Worm (Caenorhabditis elegans) whole organism, midembryonic: Measurements from ENCODE around the gene ubc-8.

Experiments used
- T22C8.4 ChIP-seq: fragments of 200-800 bp; sonication (Bioruptor generic); IDR thresholded peaks from 2 replicates; pipeline ENCODE4 v1.3.6; 2022; ENCODE audit warnings: missing genetic modification characterization, missing compliant biosample characterization
- cog-1 ChIP-seq: sonication (generic microtip); optimal IDR thresholded peaks from 2 replicates; lab custom pipeline; 2016; ENCODE audit warnings: missing genetic modification characterization, missing compliant biosample characterization
- flt-1 ChIP-seq: fragments of 200-800 bp; sonication (Bioruptor generic); IDR thresholded peaks from 2 replicates; pipeline ENCODE4 v1.3.6; 2022; ENCODE audit warnings: missing genetic modification characterization, missing compliant biosample characterization
- klf-2 ChIP-seq: fragments of 200-800 bp; sonication (Bioruptor generic); conservative IDR thresholded peaks from 2 replicates; pipeline ENCODE4 v1.3.6; 2022; ENCODE audit warnings: missing genetic modification reagents, missing genetic modification characterization, missing compliant biosample characterization
- ztf-23 ChIP-seq: fragments of 200-800 bp; sonication (Bioruptor generic); IDR thresholded peaks from 2 replicates; pipeline ENCODE4 v1.3.6; 2022; ENCODE audit warnings: missing genetic modification reagents, missing genetic modification characterization, missing compliant biosample characterization
- ztf-29 ChIP-seq: fragments of 200-800 bp; sonication (Bioruptor generic); IDR thresholded peaks from 2 replicates; pipeline ENCODE4 v1.3.6; 2022; ENCODE audit warnings: missing genetic modification reagents, missing genetic modification characterization, missing compliant biosample characterization

DNA sequence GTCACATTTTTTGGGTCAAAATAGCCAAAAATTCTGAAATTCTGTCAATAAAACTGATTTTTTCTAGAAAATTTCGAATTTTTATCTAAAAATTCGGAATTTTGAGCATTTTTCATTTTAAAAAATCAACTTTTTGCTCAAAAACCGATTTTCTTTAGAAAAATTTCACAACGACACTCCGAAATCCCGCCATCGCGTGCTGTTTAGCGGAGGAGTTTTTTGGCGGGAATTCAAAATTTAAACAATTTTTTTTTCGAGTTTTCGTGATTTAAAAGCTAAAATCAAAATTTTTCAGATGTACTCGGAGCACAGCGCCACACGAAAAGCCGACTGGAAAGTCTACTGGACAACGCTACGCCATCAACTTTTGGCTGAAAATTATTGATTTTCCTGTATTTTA is 29.4 kb downstream of the ubc-8 start:
- TF ChIP-seq T22C8.4 (GFP tag; lab: Robert Waterston, UW) = no peak
- no peak for TF ChIP-seq flt-1 (GFP tag; lab: Robert Waterston, UW)
- TF ChIP-seq ztf-29 (GFP tag; lab: Robert Waterston, UW) = no peak
- TF ChIP-seq klf-2 (GFP tag; lab: Robert Waterston, UW) = no peak
- no peak for TF ChIP-seq ztf-23 (GFP tag; lab: Robert Waterston, UW)
- no peak for TF ChIP-seq cog-1 (tag; lab: Kevin White, UChicago)
